Fruit fly (Drosophila melanogaster) whole organism, embryonic: Measurements from ENCODE around the gene CG11882.

Source experiments
- Atf-2 ChIP-seq: fragments of 200-800 bp; sonication (Bioruptor generic); optimal IDR thresholded peaks from 2 replicates; lab custom pipeline; 2016; ENCODE audit warnings: missing biosample characterization, missing genetic modification characterization
- CG12104 ChIP-seq: fragments of 200-800 bp; sonication (Bioruptor generic); optimal IDR thresholded peaks from 3 replicates; lab custom pipeline; 2016; ENCODE audit warnings: missing biosample characterization, missing genetic modification characterization
- CG12236 ChIP-seq: fragments of 200-800 bp; sonication (Bioruptor generic); optimal IDR thresholded peaks from 2 replicates; lab custom pipeline; 2016; ENCODE audit warnings: missing biosample characterization, missing genetic modification characterization
- CG12744 ChIP-seq: fragments of 200-800 bp; sonication (Bioruptor generic); optimal IDR thresholded peaks from 2 replicates; lab custom pipeline; 2016; ENCODE audit warnings: missing biosample characterization, missing genetic modification characterization
- CG14965 ChIP-seq: fragments of 200-800 bp; sonication (Bioruptor generic); optimal IDR thresholded peaks from 2 replicates; lab custom pipeline; 2016; ENCODE audit warnings: missing biosample characterization, missing genetic modification characterization, borderline replicate concordance
- CG15073 ChIP-seq: fragments of 200-800 bp; sonication (Bioruptor generic); optimal IDR thresholded peaks from 2 replicates; lab custom pipeline; 2016; ENCODE audit warnings: missing biosample characterization, missing genetic modification characterization
- CG17612 ChIP-seq: fragments of 200-800 bp; sonication (Bioruptor generic); IDR thresholded peaks from 2 replicates; pipeline ENCODE4 v1.3.6; 2022; ENCODE audit warnings: missing biosample characterization, missing genetic modification characterization
- CG18476 ChIP-seq: fragments of 200-800 bp; sonication (Bioruptor generic); optimal IDR thresholded peaks from 2 replicates; lab custom pipeline; 2016; ENCODE audit warnings: missing biosample characterization, mild to moderate bottlenecking, missing genetic modification characterization
- CG3281 ChIP-seq: fragments of 200-800 bp; sonication (Bioruptor generic); optimal IDR thresholded peaks from 3 replicates; lab custom pipeline; 2017; ENCODE audit warnings: missing biosample characterization, mild to moderate bottlenecking, missing genetic modification characterization
- CG34376 ChIP-seq: fragments of 200-800 bp; sonication (Bioruptor generic); optimal IDR thresholded peaks from 2 replicates; lab custom pipeline; 2018; ENCODE audit warnings: missing biosample characterization, mild to moderate bottlenecking, missing genetic modification characterization
- CG4360 ChIP-seq: fragments of 200-800 bp; sonication (Bioruptor generic); IDR thresholded peaks from 2 replicates; pipeline ENCODE4 v1.3.6; 2022; ENCODE audit warnings: missing biosample characterization, missing genetic modification characterization
- CG4617 ChIP-seq: fragments of 200-800 bp; sonication (Bioruptor generic); optimal IDR thresholded peaks from 3 replicates; lab custom pipeline; 2016; ENCODE audit warnings: missing biosample characterization, missing genetic modification characterization, borderline replicate concordance
- CG7357 ChIP-seq: fragments of 200-800 bp; sonication (Bioruptor generic); IDR thresholded peaks from 3 replicates; pipeline ENCODE4 v1.3.6; 2022; ENCODE audit warnings: missing biosample characterization, missing genetic modification characterization
- CG8765 ChIP-seq: fragments of 200-800 bp; sonication (Bioruptor generic); IDR thresholded peaks from 2 replicates; pipeline ENCODE4 v1.3.6; 2022; ENCODE audit warnings: missing biosample characterization, missing genetic modification characterization
- CG9437 ChIP-seq: fragments of 200-800 bp; sonication (Bioruptor generic); optimal IDR thresholded peaks from 2 replicates; lab custom pipeline; 2018; ENCODE audit warnings: missing biosample characterization, mild to moderate bottlenecking, missing genetic modification characterization
- Dfd ChIP-seq, 2 experiments: fragments of >200 bp; optimal IDR thresholded peaks; 2 replicates each; lab custom pipeline; 2017; ENCODE audit warnings: missing biosample characterization in 2 of 2, missing genetic modification characterization in 2 of 2
- Doc2 ChIP-seq: fragments of 200-800 bp; sonication (Bioruptor generic); IDR thresholded peaks from 2 replicates; pipeline ENCODE4 v1.3.6; 2022; ENCODE audit warnings: missing biosample characterization, missing genetic modification characterization
- GATAe ChIP-seq: fragments of 200-800 bp; sonication (Bioruptor generic); conservative IDR thresholded peaks from 2 replicates; pipeline ENCODE4 v1.3.6; 2022; ENCODE audit warnings: missing biosample characterization, missing genetic modification characterization
- Jarid2 ChIP-seq: fragments of 200-800 bp; sonication (Bioruptor generic); optimal IDR thresholded peaks from 3 replicates; lab custom pipeline; 2017; ENCODE audit warnings: mild to moderate bottlenecking, missing biosample characterization, missing genetic modification reagents, missing genetic modification characterization
- Med ChIP-seq: fragments of 200-800 bp; sonication (Bioruptor generic); peaks from one replicate; lab custom pipeline; 2016; ENCODE audit warnings: missing biosample characterization, missing genetic modification characterization, mild to moderate bottlenecking, inconsistent platforms, moderate library complexity
- amos ChIP-seq: fragments of 200-800 bp; sonication (Bioruptor generic); IDR thresholded peaks from 2 replicates; pipeline ENCODE4 v1.3.6; 2022; ENCODE audit warnings: missing biosample characterization, missing genetic modification characterization; ENCODE audit not compliant: partially characterized antibody
- exex ChIP-seq: fragments of 200-800 bp; sonication (Bioruptor generic); optimal IDR thresholded peaks from 4 replicates; lab custom pipeline; 2018; ENCODE audit warnings: missing biosample characterization, mild to moderate bottlenecking, missing genetic modification characterization, moderate library complexity
- fd3F ChIP-seq: fragments of 200-800 bp; sonication (Bioruptor generic); optimal IDR thresholded peaks from 2 replicates; lab custom pipeline; 2018; ENCODE audit warnings: missing biosample characterization, mild to moderate bottlenecking, missing genetic modification characterization, moderate library complexity
- ftz-f1 ChIP-seq: fragments of 200-800 bp; sonication (Bioruptor generic); optimal IDR thresholded peaks from 2 replicates; lab custom pipeline; 2016; ENCODE audit warnings: missing biosample characterization, missing genetic modification characterization
- otp ChIP-seq: fragments of 200-800 bp; sonication (Bioruptor generic); IDR thresholded peaks from 3 replicates; pipeline ENCODE4, ENCODE4 v1.3.6; 2022; ENCODE audit warnings: missing biosample characterization, missing genetic modification characterization
- sens ChIP-seq: fragments of 200-800 bp; sonication (Bioruptor generic); peaks from one replicate; lab custom pipeline; 2016; ENCODE audit warnings: missing biosample characterization, missing genetic modification characterization
- slbo ChIP-seq: fragments of 200-800 bp; sonication (Bioruptor generic); IDR thresholded peaks from 2 replicates; pipeline ENCODE4 v1.3.6; 2022; ENCODE audit warnings: missing biosample characterization, missing genetic modification characterization
- slou ChIP-seq: fragments of 200-800 bp; sonication (Bioruptor generic); optimal IDR thresholded peaks from 3 replicates; lab custom pipeline; 2016; ENCODE audit warnings: missing biosample characterization, missing genetic modification characterization
- sna ChIP-seq: fragments of 200-800 bp; sonication (Bioruptor generic); IDR thresholded peaks from 2 replicates; pipeline ENCODE4 v1.3.6; 2022; ENCODE audit warnings: missing biosample characterization, missing genetic modification characterization; ENCODE audit not compliant: partially characterized antibody
- vnd ChIP-seq: fragments of 200-800 bp; sonication (Bioruptor generic); IDR thresholded peaks from 3 replicates; pipeline ENCODE4 v1.3.6; 2022; ENCODE audit warnings: missing biosample characterization, missing genetic modification characterization; ENCODE audit not compliant: partially characterized antibody

Gene CG11882

dm6 chr3R:29111795-29112194, 36.2 kb downstream of the CG11882 start (continued):
- no peak for TF ChIP-seq CG7357 (GFP tag; lab: Robert Waterston, UW)
- TF ChIP-seq Jarid2 (GFP tag; lab: Kevin White, UChicago) = peak; percentile 29
- no peak for TF ChIP-seq CG17612 (GFP tag; lab: Robert Waterston, UW)
- TF ChIP-seq vnd (GFP tag; lab: Robert Waterston, UW) = 0 out of 3 replicates have a peak, but pooled peaks have one; percentile 48
- no peak for TF ChIP-seq CG14965
- TF ChIP-seq CG8765 (GFP tag; lab: Robert Waterston, UW) = no peak
- TF ChIP-seq Atf-2 = no peak
- no peak for TF ChIP-seq CG12744 (GFP tag; lab: Kevin White, UChicago)
- TF ChIP-seq Doc2 = no peak
- TF ChIP-seq CG3281 (GFP tag; lab: Kevin White, UChicago) = no peak
- no peak for TF ChIP-seq CG12236 (GFP tag; lab: Kevin White, UChicago)
- no peak for TF ChIP-seq fd3F (GFP tag; lab: Kevin White, UChicago)
- TF ChIP-seq CG15073 = no peak
- TF ChIP-seq CG18476 (GFP tag; lab: Kevin White, UChicago) = no peak
- peak; percentile 87; the same call in 1 of the 2 replicates for TF ChIP-seq GATAe (GFP tag; lab: Robert Waterston, UW)
- TF ChIP-seq CG9437 (GFP tag; lab: Kevin White, UChicago) = no peak
- peak; percentile 100 for TF ChIP-seq exex (tag; lab: Kevin White, UChicago)
- 0 out of 3 replicates have a peak, but pooled peaks have one; percentile 22 for TF ChIP-seq otp (GFP tag; lab: Robert Waterston, UW)
- TF ChIP-seq CG34376 = peak; percentile 70
- TF ChIP-seq, all 482 proteins: peak for 18

- TF ChIP-seq Dfd (GFP tag; optimal IDR thresholded peaks at IDR 0.05; lab: Kevin White, UChicago) (peak in 1 of 2 experiments; percentile 66), fd3F (GFP tag; lab: Kevin White, UChicago) (no peak), ftz-f1 (no peak), sna (GFP tag; lab: Robert Waterston, UW) (no peak), CG4360 (GFP tag; lab: Robert Waterston, UW) (0 out of 2 replicates have a peak, but pooled peaks have one; percentile 35), CG4617 (GFP tag; lab: Kevin White, UChicago) (no peak), amos (no peak), CG12104 (GFP tag; lab: Kevin White, UChicago) (no peak)
These were observed 44.7 kb downstream of the CG11882 start for dm6 chr3R:29103227-29103626.

- TF ChIP-seq exex (tag; lab: Kevin White, UChicago) (no peak), sens (GFP tag; lab: Kevin White, UChicago) (no peak), slou (GFP tag; lab: Kevin White, UChicago) (no peak), slbo (GFP tag; lab: Robert Waterston, UW) (no peak), Med (GFP tag; lab: Kevin White, UChicago) (peak; percentile 60)
These were observed 50.0 kb downstream of the CG11882 start for dm6 chr3R:29098022-29098421.
